Worm (Caenorhabditis elegans): Measurements from ENCODE around the gene twk-11.

DNA sequence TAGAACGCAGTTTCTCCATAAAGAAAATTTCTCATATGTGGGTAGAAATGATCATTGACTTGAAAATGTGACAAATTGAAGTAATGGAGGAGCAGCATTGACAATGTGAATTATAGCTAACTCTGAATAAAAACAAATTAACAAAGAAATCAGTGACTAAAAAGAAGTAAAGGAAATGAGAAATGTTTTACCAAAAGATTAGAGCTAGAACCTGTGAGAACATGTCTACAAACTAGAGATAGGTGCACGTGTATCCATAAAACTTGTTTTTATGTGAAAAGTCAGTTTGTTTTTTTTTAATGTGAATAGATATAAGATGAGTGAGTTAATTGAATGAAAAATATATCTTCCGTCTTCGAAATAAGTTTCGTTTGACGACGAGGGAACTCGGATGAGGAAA lies 57.4 kb downstream of the twk-11 start, which contains the start of gene sre-12:
- TF ChIP-seq pha-4 (tag; optimal IDR thresholded peaks at IDR 0.05) (no peak), unc-39 (tag; optimal IDR thresholded peaks at IDR 0.05) (no peak), elt-1 (tag; optimal IDR thresholded peaks at IDR 0.05; ENCODE audit: borderline replicate concordance, insufficient read depth) (no peak), tbx-8 (GFP tag; optimal IDR thresholded peaks at IDR 0.05) (no peak), unc-62 (GFP tag; optimal IDR thresholded peaks at IDR 0.05) (no peak), nhr-12 (tag; optimal IDR thresholded peaks at IDR 0.05) (no peak), lsy-2 (tag; optimal IDR thresholded peaks at IDR 0.05) (no peak), ztf-11 (tag; optimal IDR thresholded peaks at IDR 0.05) (no peak), ces-1 (GFP tag; optimal IDR thresholded peaks at IDR 0.05) (no peak), cnd-1 (tag; optimal IDR thresholded peaks at IDR 0.05) (no peak), M03D4.4 (tag; optimal IDR thresholded peaks at IDR 0.05) (no peak), nhr-76 (tag; optimal IDR thresholded peaks at IDR 0.05) (no peak)

Measured in whole organism, mixed stage, embryonic.